Fruit fly (Drosophila melanogaster): ENCODE data around the gene CG6770.

DNA sequence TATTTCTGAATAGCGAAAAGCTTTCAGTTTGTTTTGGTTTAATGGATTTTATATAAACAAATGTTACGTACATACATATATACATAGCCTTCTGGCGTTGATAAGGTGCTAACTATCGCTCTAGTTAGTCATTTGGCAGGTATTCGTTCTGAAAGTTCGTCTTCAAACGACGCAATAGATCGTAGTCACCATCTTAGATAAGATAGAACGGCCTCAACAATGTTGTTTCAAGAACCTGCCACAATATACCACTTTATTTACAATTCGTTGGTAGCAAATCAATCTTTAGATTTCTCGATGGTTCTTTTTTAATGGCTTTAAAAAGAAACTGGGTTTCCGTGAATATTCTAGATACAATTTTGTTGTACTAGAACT lies 925 bp upstream of the CG6770 start:
- TF ChIP-seq pum (GFP tag; optimal IDR thresholded peaks at IDR 0.05) (no peak), CG9215 (GFP tag; IDR thresholded peaks at IDR 0.05) (no peak), repo (GFP tag; optimal IDR thresholded peaks at IDR 0.05) (no peak), croc (GFP tag; conservative IDR thresholded peaks at IDR 0.05) (no peak), Oli (tag; optimal IDR thresholded peaks at IDR 0.05) (no peak), CG7357 (GFP tag; IDR thresholded peaks at IDR 0.05) (no peak), CG8765 (GFP tag; IDR thresholded peaks at IDR 0.05) (no peak), CG16815 (GFP tag; optimal IDR thresholded peaks at IDR 0.05) (no peak), CG1602 (GFP tag; optimal IDR thresholded peaks at IDR 0.05) (no peak), Fer2 (tag; optimal IDR thresholded peaks at IDR 0.05) (no peak), Ravus (GFP tag; IDR thresholded peaks at IDR 0.05) (no peak), sim (GFP tag; IDR thresholded peaks at IDR 0.05) (no peak)
